Fruit fly (Drosophila melanogaster) whole organism, embryonic: Measurements from ENCODE around the gene Lcp65Aa.

Experiments
- CG11456 ChIP-seq: fragments of 200-800 bp; sonication (Bioruptor generic); IDR thresholded peaks from 3 replicates; pipeline ENCODE4 v1.3.6; 2022; ENCODE audit warnings: missing biosample characterization, missing genetic modification characterization
- CG1529 ChIP-seq: fragments of 200-800 bp; sonication (Bioruptor generic); optimal IDR thresholded peaks from 3 replicates; lab custom pipeline; 2018; ENCODE audit warnings: missing biosample characterization, missing genetic modification characterization
- CG17385 ChIP-seq: fragments of 200-800 bp; sonication (Bioruptor generic); optimal IDR thresholded peaks from 3 replicates; lab custom pipeline; 2018; ENCODE audit warnings: missing biosample characterization, mild to moderate bottlenecking, missing genetic modification characterization
- CG4617 ChIP-seq: fragments of 200-800 bp; sonication (Bioruptor generic); optimal IDR thresholded peaks from 3 replicates; lab custom pipeline; 2016; ENCODE audit warnings: missing biosample characterization, missing genetic modification characterization, borderline replicate concordance
- Usf ChIP-seq: fragments of 200-800 bp; sonication (Bioruptor generic); optimal IDR thresholded peaks from 2 replicates; lab custom pipeline; 2017; ENCODE audit warnings: missing genotype, missing biosample characterization, missing genetic modification characterization
- cad ChIP-seq: fragments of >200 bp; optimal IDR thresholded peaks from 2 replicates; lab custom pipeline; 2017; ENCODE audit warnings: missing biosample characterization, missing genetic modification characterization
- chif ChIP-seq, 2 experiments: fragments of 200-800 bp; sonication (Bioruptor generic); optimal IDR thresholded peaks; 3 replicates each; lab custom pipeline; 2016; ENCODE audit warnings: missing biosample characterization in 2 of 2, missing genetic modification characterization in 2 of 2
- croc ChIP-seq: fragments of 200-800 bp; sonication (Bioruptor generic); conservative IDR thresholded peaks from 3 replicates; pipeline ENCODE4 v1.3.6; 2022; ENCODE audit warnings: missing biosample characterization, missing genetic modification characterization
- gfzf ChIP-seq: fragments of 200-800 bp; sonication (Bioruptor generic); optimal IDR thresholded peaks from 2 replicates; lab custom pipeline; 2016; ENCODE audit warnings: missing biosample characterization, mild to moderate bottlenecking, missing genetic modification characterization, moderate library complexity
- mam ChIP-seq: fragments of 200-800 bp; sonication (Bioruptor generic); optimal IDR thresholded peaks from 3 replicates; lab custom pipeline; 2016; ENCODE audit warnings: missing biosample characterization, missing genetic modification characterization
- seq ChIP-seq: fragments of 200-800 bp; sonication (Bioruptor generic); IDR thresholded peaks from 2 replicates; pipeline ENCODE4 v1.3.6; 2022; ENCODE audit warnings: missing biosample characterization, missing genetic modification characterization

DNA sequence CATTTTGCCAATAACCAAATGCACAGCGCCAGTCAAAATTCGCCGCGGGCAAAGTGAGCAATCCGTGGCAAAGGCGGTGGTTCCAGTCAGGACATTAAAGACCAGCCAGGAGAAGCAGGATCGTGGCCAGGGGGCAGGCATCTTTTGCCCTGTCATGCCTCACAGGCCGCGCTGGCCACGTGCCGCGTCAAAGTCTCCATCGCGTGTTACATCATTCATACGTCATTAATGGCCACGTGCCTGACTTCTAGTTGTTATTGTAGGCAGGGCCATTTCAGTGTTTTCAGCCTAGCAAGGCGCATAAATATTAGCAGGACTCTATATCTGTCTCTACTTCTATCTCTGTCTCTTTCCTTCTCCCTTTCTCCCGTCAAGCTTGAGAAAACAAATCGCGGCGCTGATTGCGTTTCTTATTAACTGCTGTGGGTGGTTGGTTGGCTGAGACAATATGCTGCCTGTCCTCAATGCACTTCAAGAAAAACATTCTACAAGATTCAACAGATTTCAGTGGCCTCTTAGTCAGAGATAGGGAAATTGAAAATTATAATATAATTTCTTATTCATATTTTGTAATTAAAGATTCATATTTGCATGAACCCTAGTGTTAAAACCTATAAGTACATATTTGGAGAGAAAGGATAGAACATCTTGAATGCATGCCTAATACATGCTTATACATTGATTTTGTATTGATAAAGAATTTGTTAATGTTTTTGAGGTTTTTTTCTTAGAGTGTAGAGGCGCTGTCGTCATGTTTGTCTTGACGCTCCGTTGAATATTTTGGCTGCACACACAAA, 42.6 kb upstream of the Lcp65Aa start:
- TF ChIP-seq gfzf (GFP tag; lab: Kevin White, UChicago) (no peak), CG4617 (GFP tag; lab: Kevin White, UChicago) (no peak), croc (GFP tag; lab: Robert Waterston, UW) (no peak), seq (GFP tag; lab: Robert Waterston, UW) (no peak), Usf (GFP tag; lab: Kevin White, UChicago) (no peak), cad (GFP tag; lab: Kevin White, UChicago) (no peak), CG1529 (no peak), CG11456 (no peak), chif (GFP tag; optimal IDR thresholded peaks at IDR 0.05; lab: Kevin White, UChicago) (no peak), mam (GFP tag; lab: Kevin White, UChicago) (no peak), CG17385 (GFP tag; lab: Kevin White, UChicago) (no peak)
